Worm (Caenorhabditis elegans) whole organism, mixed stage, embryonic: ENCODE results near the gene srm-3.

Experiments
- M03D4.4 ChIP-seq: sonication (generic microtip); optimal IDR thresholded peaks from 2 replicates; lab custom pipeline; 2017; ENCODE audit warnings: mild to moderate bottlenecking, missing genetic modification characterization, missing compliant biosample characterization
- bed-3 ChIP-seq: fragments of 200-800 bp; sonication (Bioruptor generic); optimal IDR thresholded peaks from 3 replicates; lab custom pipeline; 2018; ENCODE audit warnings: mild to moderate bottlenecking, missing genetic modification characterization, moderate library complexity, missing compliant biosample characterization
- blmp-1 ChIP-seq: fragments of 150-350 bp; optimal IDR thresholded peaks from 2 replicates; lab custom pipeline; 2014; ENCODE audit warnings: missing biosample characterization, missing genetic modification characterization
- ceh-39 ChIP-seq: fragments of 150-350 bp; optimal IDR thresholded peaks from 2 replicates; lab custom pipeline; 2014; ENCODE audit warnings: missing biosample characterization, missing genetic modification characterization
- ceh-43 ChIP-seq: fragments of 200-800 bp; sonication (Bioruptor generic); optimal IDR thresholded peaks from 2 replicates; lab custom pipeline; 2018; ENCODE audit warnings: mild to moderate bottlenecking, missing genetic modification characterization, moderate library complexity, missing compliant biosample characterization
- ceh-83 ChIP-seq: fragments of 200-800 bp; sonication (Bioruptor generic); optimal IDR thresholded peaks from 2 replicates; lab custom pipeline; 2018; ENCODE audit warnings: mild to moderate bottlenecking, missing genetic modification characterization, missing compliant biosample characterization
- ces-1 ChIP-seq: fragments of 150-350 bp; optimal IDR thresholded peaks from 2 replicates; lab custom pipeline; 2014; ENCODE audit warnings: missing biosample characterization, missing genetic modification reagents, missing genetic modification characterization
- cnd-1 ChIP-seq: fragments of 200-800 bp; sonication (Bioruptor generic); optimal IDR thresholded peaks from 2 replicates; lab custom pipeline; 2018; ENCODE audit warnings: mild to moderate bottlenecking, missing genetic modification characterization, missing compliant biosample characterization
- drap-1 ChIP-seq: fragments of 200-800 bp; sonication (Bioruptor generic); optimal IDR thresholded peaks from 3 replicates; lab custom pipeline; 2018; ENCODE audit warnings: mild to moderate bottlenecking, missing genetic modification characterization, missing compliant biosample characterization
- elt-1 ChIP-seq: sonication (generic microtip); optimal IDR thresholded peaks from 2 replicates; lab custom pipeline; 2017; ENCODE audit warnings: missing genetic modification characterization, mild to moderate bottlenecking, missing compliant biosample characterization, antibody characterized with exemption, moderate library complexity, borderline replicate concordance; ENCODE audit not compliant: insufficient read depth
- elt-3 ChIP-seq: fragments of 150-350 bp; optimal IDR thresholded peaks from 2 replicates; lab custom pipeline; 2014; ENCODE audit warnings: missing biosample characterization, missing genetic modification characterization
- flh-1 ChIP-seq: fragments of 200-800 bp; sonication (Bioruptor generic); optimal IDR thresholded peaks from 2 replicates; lab custom pipeline; 2018; ENCODE audit warnings: mild to moderate bottlenecking, missing genetic modification characterization, moderate library complexity, missing compliant biosample characterization
- hlh-1 ChIP-seq: fragments of 150-350 bp; optimal IDR thresholded peaks from 2 replicates; lab custom pipeline; 2014; ENCODE audit warnings: missing biosample characterization, missing genetic modification reagents, missing genetic modification characterization
- lin-13 ChIP-seq: fragments of 150-350 bp; optimal IDR thresholded peaks from 2 replicates; lab custom pipeline; 2014; ENCODE audit warnings: missing biosample characterization, missing genetic modification characterization
- lin-32 ChIP-seq: fragments of 200-800 bp; sonication (Bioruptor generic); optimal IDR thresholded peaks from 2 replicates; lab custom pipeline; 2018; ENCODE audit warnings: mild to moderate bottlenecking, missing genetic modification characterization, missing compliant biosample characterization
- lsy-2 ChIP-seq: fragments of 150-350 bp; optimal IDR thresholded peaks from 2 replicates; lab custom pipeline; 2014; ENCODE audit warnings: missing biosample characterization, missing genetic modification characterization
- mab-5 ChIP-seq: fragments of 150-350 bp; optimal IDR thresholded peaks from 2 replicates; lab custom pipeline; 2014; ENCODE audit warnings: missing biosample characterization, missing genetic modification characterization
- mep-1 ChIP-seq: fragments of 150-350 bp; optimal IDR thresholded peaks from 2 replicates; lab custom pipeline; 2017; ENCODE audit warnings: missing biosample characterization, missing genetic modification reagents, missing genetic modification characterization, inconsistent platforms
- mls-2 ChIP-seq: sonication (generic microtip); optimal IDR thresholded peaks from 2 replicates; lab custom pipeline; 2016; ENCODE audit warnings: mild to moderate bottlenecking, missing genetic modification characterization, moderate library complexity, missing compliant biosample characterization
- nhr-12 ChIP-seq: fragments of 150-350 bp; optimal IDR thresholded peaks from 2 replicates; lab custom pipeline; 2014; ENCODE audit warnings: missing biosample characterization, missing genetic modification characterization
- nhr-237 ChIP-seq: fragments of 150-350 bp; optimal IDR thresholded peaks from 2 replicates; lab custom pipeline; 2014; ENCODE audit warnings: missing biosample characterization, missing genetic modification characterization
- nhr-76 ChIP-seq: sonication (generic microtip); optimal IDR thresholded peaks from 2 replicates; lab custom pipeline; 2017; ENCODE audit warnings: missing biosample characterization, missing genetic modification characterization
- pha-4 ChIP-seq: fragments of 150-350 bp; optimal IDR thresholded peaks from 2 replicates; lab custom pipeline; 2018; ENCODE audit warnings: missing biosample characterization, missing genetic modification reagents, missing genetic modification characterization
- sem-2 ChIP-seq: fragments of 200-800 bp; sonication (Bioruptor generic); optimal IDR thresholded peaks from 2 replicates; lab custom pipeline; 2018; ENCODE audit warnings: mild to moderate bottlenecking, missing genetic modification characterization, missing compliant biosample characterization
- snpc-4 ChIP-seq: fragments of 150-350 bp; optimal IDR thresholded peaks from 2 replicates; lab custom pipeline; 2014; ENCODE audit warnings: missing biosample characterization, missing genetic modification characterization
- sptf-1 ChIP-seq: sonication (generic microtip); optimal IDR thresholded peaks from 2 replicates; lab custom pipeline; 2017; ENCODE audit warnings: mild to moderate bottlenecking, missing genetic modification characterization, moderate library complexity, missing compliant biosample characterization
- tbx-8 ChIP-seq: fragments of 200-800 bp; sonication (Bioruptor generic); optimal IDR thresholded peaks from 2 replicates; lab custom pipeline; 2018; ENCODE audit warnings: mild to moderate bottlenecking, missing genetic modification characterization, moderate library complexity, missing compliant biosample characterization
- unc-120 ChIP-seq: sonication (generic microtip); optimal IDR thresholded peaks from 2 replicates; lab custom pipeline; 2017; ENCODE audit warnings: missing genetic modification characterization, missing compliant biosample characterization; ENCODE audit not compliant: poor library complexity, severe bottlenecking
- unc-39 ChIP-seq: fragments of 150-350 bp; optimal IDR thresholded peaks from 2 replicates; lab custom pipeline; 2014; ENCODE audit warnings: missing biosample characterization, missing genetic modification characterization
- unc-62 ChIP-seq: fragments of 150-350 bp; optimal IDR thresholded peaks from 2 replicates; lab custom pipeline; 2014; ENCODE audit warnings: missing biosample characterization, missing genetic modification reagents, missing genetic modification characterization
- zip-8 ChIP-seq: fragments of 150-350 bp; optimal IDR thresholded peaks from 2 replicates; lab custom pipeline; 2014; ENCODE audit warnings: missing biosample characterization, missing genetic modification characterization

Gene srm-3

ce11 chrIV:9671001-9671652 lies 22.3 kb downstream of the srm-3 start:
- TF ChIP-seq nhr-76 (tag; lab: Kevin White, UChicago) (no peak), hlh-1 (tag; lab: Kevin White, UChicago) (peak; percentile 7)

- no peak for TF ChIP-seq elt-1 (tag; lab: Kevin White, UChicago)
- TF ChIP-seq zip-8 (tag; lab: Kevin White, UChicago): no peak
- no peak for TF ChIP-seq bed-3 (GFP tag; lab: Kevin White, UChicago)
- no peak for TF ChIP-seq unc-62 (GFP tag; lab: Kevin White, UChicago)
- TF ChIP-seq M03D4.4 (tag; lab: Kevin White, UChicago): no peak
- no peak for TF ChIP-seq elt-3 (tag; lab: Kevin White, UChicago)
- no peak for TF ChIP-seq drap-1
- no peak for TF ChIP-seq mab-5 (tag; lab: Kevin White, UChicago)
- no peak for TF ChIP-seq ces-1 (GFP tag; lab: Kevin White, UChicago)
- no peak for TF ChIP-seq snpc-4 (tag; lab: Kevin White, UChicago)
- TF ChIP-seq tbx-8 (GFP tag; lab: Kevin White, UChicago): no peak
- TF ChIP-seq mls-2: no peak
Measured at ce11 chrIV:9672434-9672833, 23.7 kb downstream of the srm-3 start.

ce11 chrIV:9673206-9673605 lies 24.4 kb downstream of the srm-3 start:
- TF ChIP-seq lin-13 (tag; lab: Kevin White, UChicago) (no peak), pha-4 (tag; lab: Kevin White, UChicago) (no peak), unc-39 (no peak), sptf-1 (no peak), tbx-8 (GFP tag; lab: Kevin White, UChicago) (no peak), blmp-1 (tag; lab: Kevin White, UChicago) (no peak), bed-3 (GFP tag; lab: Kevin White, UChicago) (no peak), snpc-4 (tag; lab: Kevin White, UChicago) (no peak), mab-5 (tag; lab: Kevin White, UChicago) (no peak), elt-1 (tag; lab: Kevin White, UChicago) (no peak), cnd-1 (tag; lab: Kevin White, UChicago) (no peak), ces-1 (GFP tag; lab: Kevin White, UChicago) (no peak), ceh-83 (no peak), nhr-237 (tag; lab: Kevin White, UChicago) (no peak)

- TF ChIP-seq unc-62 (GFP tag; lab: Kevin White, UChicago) (no peak), elt-3 (tag; lab: Kevin White, UChicago) (no peak), nhr-12 (tag; lab: Kevin White, UChicago) (no peak), lin-32 (GFP tag; lab: Kevin White, UChicago) (no peak), cnd-1 (tag; lab: Kevin White, UChicago) (no peak), mep-1 (no peak), unc-39 (no peak)
Measured at ce11 chrIV:9673683-9674336, 25.0 kb downstream of the srm-3 start.

- TF ChIP-seq elt-1 (tag; lab: Kevin White, UChicago): no peak
- TF ChIP-seq ces-1 (GFP tag; lab: Kevin White, UChicago): peak; percentile 27
- no peak for TF ChIP-seq unc-39
- no peak for TF ChIP-seq ceh-39 (tag; lab: Kevin White, UChicago)
Measured at ce11 chrIV:9675572-9675971, 26.8 kb downstream of the srm-3 start, which contains the start of gene nhr-34. TSS of gene nhr-34 (minus strand) at chrIV:9675672.

ce11 chrIV:9676535-9676934 lies 27.8 kb downstream of the srm-3 start:
- TF ChIP-seq elt-3 (tag; lab: Kevin White, UChicago): no peak
- no peak for TF ChIP-seq lsy-2
- no peak for TF ChIP-seq tbx-8 (GFP tag; lab: Kevin White, UChicago)
- TF ChIP-seq mep-1: no peak
- TF ChIP-seq ceh-83: no peak
- TF ChIP-seq M03D4.4 (tag; lab: Kevin White, UChicago): no peak
- no peak for TF ChIP-seq bed-3 (GFP tag; lab: Kevin White, UChicago)
- TF ChIP-seq ces-1 (GFP tag; lab: Kevin White, UChicago): no peak
- TF ChIP-seq sem-2 (GFP tag; lab: Kevin White, UChicago): no peak
- no peak for TF ChIP-seq unc-62 (GFP tag; lab: Kevin White, UChicago)
- no peak for TF ChIP-seq flh-1
- no peak for TF ChIP-seq nhr-237 (tag; lab: Kevin White, UChicago)
- no peak for TF ChIP-seq drap-1
- no peak for TF ChIP-seq unc-120 (tag; lab: Kevin White, UChicago)
- no peak for TF ChIP-seq ceh-43 (GFP tag; lab: Kevin White, UChicago)
- no peak for TF ChIP-seq mls-2
- no peak for TF ChIP-seq hlh-1 (tag; lab: Kevin White, UChicago)
- no peak for TF ChIP-seq nhr-76 (tag; lab: Kevin White, UChicago)
- TF ChIP-seq snpc-4 (tag; lab: Kevin White, UChicago): no peak
- no peak for TF ChIP-seq cnd-1 (tag; lab: Kevin White, UChicago)
